Fruit fly (Drosophila melanogaster) whole organism, prepupa: Measurements from ENCODE around the gene Ctns.

Source experiments
- Blimp-1 ChIP-seq: fragments of 200-800 bp; sonication (Bioruptor generic); optimal IDR thresholded peaks from 3 replicates; lab custom pipeline; 2017; ENCODE audit warnings: missing biosample characterization, missing genetic modification characterization, mild to moderate bottlenecking, moderate library complexity, missing genetic modification reagents
- CG10669 ChIP-seq: fragments of 200-800 bp; sonication (Bioruptor generic); optimal IDR thresholded peaks from 3 replicates; lab custom pipeline; 2018; ENCODE audit warnings: missing biosample characterization, mild to moderate bottlenecking, missing genetic modification characterization, moderate library complexity
- CG11762 ChIP-seq: fragments of 200-800 bp; sonication (Bioruptor generic); optimal IDR thresholded peaks from 3 replicates; lab custom pipeline; 2016; ENCODE audit warnings: missing biosample characterization, missing genetic modification characterization; ENCODE audit not compliant: insufficient read depth
- CG15336 ChIP-seq: fragments of 200-800 bp; sonication (Bioruptor generic); IDR thresholded peaks from 2 replicates; pipeline ENCODE4 v1.3.6; 2022; ENCODE audit warnings: missing biosample characterization, missing genetic modification characterization
- CG1621 ChIP-seq: fragments of 200-800 bp; sonication (Bioruptor generic); optimal IDR thresholded peaks from 3 replicates; lab custom pipeline; 2018; ENCODE audit warnings: missing biosample characterization, mild to moderate bottlenecking, missing genetic modification characterization
- CG16779 ChIP-seq: fragments of 200-800 bp; sonication (Bioruptor generic); optimal IDR thresholded peaks from 3 replicates; lab custom pipeline; 2017; ENCODE audit warnings: missing biosample characterization, mild to moderate bottlenecking, missing genetic modification characterization
- CG32006 ChIP-seq: fragments of 200-800 bp; sonication (Bioruptor generic); optimal IDR thresholded peaks from 3 replicates; lab custom pipeline; 2017; ENCODE audit warnings: missing biosample characterization, mild to moderate bottlenecking, missing genetic modification characterization
- CG34406 ChIP-seq: fragments of 200-800 bp; sonication (Bioruptor generic); optimal IDR thresholded peaks from 3 replicates; lab custom pipeline; 2016; ENCODE audit warnings: missing biosample characterization, missing genetic modification characterization
- CG3919 ChIP-seq: fragments of 200-800 bp; sonication (Bioruptor generic); optimal IDR thresholded peaks from 3 replicates; lab custom pipeline; 2016; ENCODE audit warnings: missing biosample characterization, missing genetic modification characterization
- CG4318 ChIP-seq: fragments of 200-800 bp; sonication (Bioruptor generic); optimal IDR thresholded peaks from 3 replicates; lab custom pipeline; 2017; ENCODE audit warnings: missing biosample characterization, mild to moderate bottlenecking, missing genetic modification characterization
- CG6163 ChIP-seq: fragments of 200-800 bp; sonication (Bioruptor generic); IDR thresholded peaks from 3 replicates; pipeline ENCODE4 v1.3.6; 2022; ENCODE audit warnings: missing biosample characterization, missing genetic modification characterization
- CG6276 ChIP-seq: fragments of 200-800 bp; sonication (Bioruptor generic); optimal IDR thresholded peaks from 2 replicates; lab custom pipeline; 2017; ENCODE audit warnings: missing biosample characterization, mild to moderate bottlenecking, missing genetic modification characterization
- CG6792 ChIP-seq: fragments of 200-800 bp; sonication (Bioruptor generic); optimal IDR thresholded peaks from 3 replicates; lab custom pipeline; 2016; ENCODE audit warnings: missing biosample characterization, missing genetic modification characterization
- CG8119 ChIP-seq: fragments of 200-800 bp; sonication (Bioruptor generic); IDR thresholded peaks from 3 replicates; pipeline ENCODE4 v1.3.6; 2022; ENCODE audit warnings: missing biosample characterization, missing genetic modification characterization
- CG8319 ChIP-seq: fragments of 200-800 bp; sonication (Bioruptor generic); optimal IDR thresholded peaks from 3 replicates; lab custom pipeline; 2016; ENCODE audit warnings: missing biosample characterization, missing genetic modification characterization
- CG8632 ChIP-seq: fragments of 200-800 bp; sonication (Bioruptor generic); optimal IDR thresholded peaks from 3 replicates; lab custom pipeline; 2016; ENCODE audit warnings: missing biosample characterization, missing genetic modification characterization
- Eip93F ChIP-seq: fragments of 200-800 bp; sonication (Bioruptor generic); optimal IDR thresholded peaks from 2 replicates; lab custom pipeline; 2016; ENCODE audit warnings: missing biosample characterization, mild to moderate bottlenecking, missing genetic modification characterization
- Ets21C ChIP-seq: fragments of 200-800 bp; sonication (Bioruptor generic); optimal IDR thresholded peaks from 3 replicates; lab custom pipeline; 2016; ENCODE audit warnings: missing biosample characterization, missing genetic modification characterization
- Ets96B ChIP-seq: fragments of 200-800 bp; optimal IDR thresholded peaks from 2 replicates; lab custom pipeline; 2019; ENCODE audit warnings: missing biosample characterization, mild to moderate bottlenecking, missing genetic modification characterization, moderate library complexity
- Gug ChIP-seq: fragments of 200-800 bp; sonication (Bioruptor generic); IDR thresholded peaks from 2 replicates; pipeline ENCODE4 v1.3.6; 2022; ENCODE audit warnings: missing biosample characterization, missing genetic modification characterization
- Hr39 ChIP-seq: fragments of 200-800 bp; sonication (Bioruptor generic); optimal IDR thresholded peaks from 2 replicates; lab custom pipeline; 2016; ENCODE audit warnings: missing biosample characterization, missing genetic modification characterization
- Lpt ChIP-seq: fragments of 200-800 bp; sonication (Bioruptor generic); optimal IDR thresholded peaks from 3 replicates; lab custom pipeline; 2016; ENCODE audit warnings: missing biosample characterization, missing genetic modification characterization
- Met ChIP-seq: fragments of 200-800 bp; sonication (Bioruptor generic); optimal IDR thresholded peaks from 3 replicates; lab custom pipeline; 2016; ENCODE audit warnings: missing biosample characterization, missing genetic modification characterization
- OdsH ChIP-seq: fragments of 200-800 bp; sonication (Bioruptor generic); optimal IDR thresholded peaks from 3 replicates; lab custom pipeline; 2016; ENCODE audit warnings: missing biosample characterization, missing genetic modification characterization
- Smox ChIP-seq: fragments of 200-800 bp; sonication (Bioruptor generic); optimal IDR thresholded peaks from 3 replicates; lab custom pipeline; 2016; ENCODE audit warnings: missing biosample characterization, missing genetic modification characterization
- Sox102F ChIP-seq: fragments of 200-800 bp; sonication (Bioruptor generic); optimal IDR thresholded peaks from 2 replicates; lab custom pipeline; 2016; ENCODE audit warnings: missing biosample characterization, mild to moderate bottlenecking, missing genetic modification characterization
- Sox14 ChIP-seq: fragments of 200-800 bp; sonication (Bioruptor generic); optimal IDR thresholded peaks from 3 replicates; lab custom pipeline; 2016; ENCODE audit warnings: missing biosample characterization, missing genetic modification characterization
- Sox15 ChIP-seq: fragments of 200-800 bp; sonication (Bioruptor generic); optimal IDR thresholded peaks from 3 replicates; lab custom pipeline; 2016; ENCODE audit warnings: missing biosample characterization, missing genetic modification characterization
- acj6 ChIP-seq: fragments of 200-800 bp; sonication (Bioruptor generic); optimal IDR thresholded peaks from 3 replicates; lab custom pipeline; 2016; ENCODE audit warnings: missing biosample characterization, missing genetic modification characterization
- dac ChIP-seq: fragments of 200-800 bp; sonication (Bioruptor generic); optimal IDR thresholded peaks from 2 replicates; lab custom pipeline; 2017; ENCODE audit warnings: missing biosample characterization, mild to moderate bottlenecking, missing genetic modification characterization
- dsx ChIP-seq: fragments of 200-800 bp; optimal IDR thresholded peaks from 3 replicates; lab custom pipeline; 2019; ENCODE audit warnings: missing biosample characterization, mild to moderate bottlenecking, missing genetic modification characterization, moderate library complexity; ENCODE audit not compliant: poor library complexity, severe bottlenecking
- eg ChIP-seq: fragments of 200-800 bp; sonication (Bioruptor generic); IDR thresholded peaks from 3 replicates; pipeline ENCODE4 v1.3.6; 2022; ENCODE audit warnings: missing biosample characterization, missing genetic modification characterization
- esn ChIP-seq: fragments of 200-800 bp; sonication (Bioruptor generic); optimal IDR thresholded peaks from 2 replicates; lab custom pipeline; 2016; ENCODE audit warnings: missing biosample characterization, mild to moderate bottlenecking, missing genetic modification characterization, moderate library complexity
- fd59A ChIP-seq: fragments of 200-800 bp; sonication (Bioruptor generic); optimal IDR thresholded peaks from 2 replicates; lab custom pipeline; 2017; ENCODE audit warnings: missing biosample characterization, mild to moderate bottlenecking, missing genetic modification characterization, missing genetic modification reagents
- fd85E ChIP-seq: fragments of 200-800 bp; sonication (Bioruptor generic); optimal IDR thresholded peaks from 3 replicates; lab custom pipeline; 2016; ENCODE audit warnings: missing biosample characterization, missing genetic modification characterization
- fkh ChIP-seq: fragments of 200-800 bp; sonication (Bioruptor generic); optimal IDR thresholded peaks from 3 replicates; lab custom pipeline; 2017; ENCODE audit warnings: missing biosample characterization, mild to moderate bottlenecking, missing genetic modification characterization, moderate library complexity
- lz ChIP-seq: fragments of 200-800 bp; sonication (Bioruptor generic); optimal IDR thresholded peaks from 3 replicates; lab custom pipeline; 2016; ENCODE audit warnings: missing biosample characterization, missing genetic modification characterization
- net ChIP-seq: fragments of 200-800 bp; sonication (Bioruptor generic); optimal IDR thresholded peaks from 3 replicates; lab custom pipeline; 2016; ENCODE audit warnings: missing biosample characterization, missing genetic modification characterization
- salr ChIP-seq, 2 experiments: fragments of 200-800 bp; sonication (Bioruptor generic); optimal IDR thresholded peaks; 3 replicates each; lab custom pipeline; 2016 to 2018; ENCODE audit warnings: missing biosample characterization in 2 of 2, missing genetic modification characterization in 2 of 2, mild to moderate bottlenecking in 1 of 2
- spab ChIP-seq: fragments of 200-800 bp; sonication (Bioruptor generic); optimal IDR thresholded peaks from 2 replicates; lab custom pipeline; 2017; ENCODE audit warnings: missing biosample characterization, mild to moderate bottlenecking, missing genetic modification characterization, missing genetic modification reagents
- ss ChIP-seq, 2 experiments: fragments of 200-800 bp; sonication (Bioruptor generic); optimal IDR thresholded peaks; 2 replicates in 1 of 2; 3 replicates in 1 of 2; lab custom pipeline; 2017 to 2018; ENCODE audit warnings: mild to moderate bottlenecking in 2 of 2, missing biosample characterization in 2 of 2, missing genetic modification characterization in 2 of 2, moderate library complexity in 1 of 2
- topi ChIP-seq: fragments of 200-800 bp; sonication (Bioruptor generic); optimal IDR thresholded peaks from 3 replicates; lab custom pipeline; 2016; ENCODE audit warnings: missing biosample characterization, missing genetic modification characterization
- vri ChIP-seq: fragments of 200-800 bp; sonication (Bioruptor generic); optimal IDR thresholded peaks from 3 replicates; lab custom pipeline; 2016; ENCODE audit warnings: missing biosample characterization, mild to moderate bottlenecking, missing genetic modification characterization

Gene Ctns

DNA sequence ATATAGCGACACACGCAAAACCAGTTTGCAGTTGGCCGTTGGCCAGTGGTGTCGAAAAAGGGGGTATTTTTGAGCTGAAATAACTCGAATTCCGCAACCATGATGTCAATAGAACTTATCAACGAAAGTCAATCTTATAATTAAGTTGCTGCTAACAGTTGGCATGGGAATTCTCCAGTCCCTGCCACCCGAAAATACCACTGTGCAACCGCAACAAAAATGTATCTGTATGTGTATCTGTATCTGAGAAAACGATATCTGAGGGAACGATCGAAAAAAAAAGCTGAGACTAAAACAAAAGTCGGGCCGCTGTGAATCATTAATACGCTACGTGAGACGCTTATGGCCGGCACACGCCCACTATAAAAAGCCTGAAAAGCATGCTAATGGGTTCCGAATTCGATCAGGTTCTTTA lies 12.2 kb downstream of the Ctns start (continued):
- TF ChIP-seq acj6 (GFP tag; lab: Kevin White, UChicago) (peak; percentile 90), Sox14 (GFP tag; lab: Kevin White, UChicago) (peak; percentile 91), CG8319 (peak; percentile 87), fd59A (peak; percentile 82), CG8632 (GFP tag; lab: Kevin White, UChicago) (peak; percentile 89), spab (GFP tag; lab: Kevin White, UChicago) (peak; percentile 79), Hr39 (GFP tag; lab: Kevin White, UChicago) (peak; percentile 95), eg (GFP tag; lab: Robert Waterston, UW) (peak; percentile 84), Sox15 (GFP tag; lab: Kevin White, UChicago) (peak; percentile 85), dsx (peak; percentile 82), fkh (GFP tag; lab: Kevin White, UChicago) (no peak), dac (GFP tag; lab: Kevin White, UChicago) (peak; percentile 47), CG3919 (GFP tag; lab: Kevin White, UChicago) (peak; percentile 93), salr (GFP tag; optimal IDR thresholded peaks at IDR 0.05; lab: Kevin White, UChicago) (peak; percentile 74 to 82), Met (peak; percentile 92), lz (GFP tag; lab: Kevin White, UChicago) (peak; percentile 94), Eip93F (GFP tag; lab: Kevin White, UChicago) (no peak), Lpt (peak; percentile 63), CG15336 (GFP tag; lab: Robert Waterston, UW) (peak; percentile 79)

DNA sequence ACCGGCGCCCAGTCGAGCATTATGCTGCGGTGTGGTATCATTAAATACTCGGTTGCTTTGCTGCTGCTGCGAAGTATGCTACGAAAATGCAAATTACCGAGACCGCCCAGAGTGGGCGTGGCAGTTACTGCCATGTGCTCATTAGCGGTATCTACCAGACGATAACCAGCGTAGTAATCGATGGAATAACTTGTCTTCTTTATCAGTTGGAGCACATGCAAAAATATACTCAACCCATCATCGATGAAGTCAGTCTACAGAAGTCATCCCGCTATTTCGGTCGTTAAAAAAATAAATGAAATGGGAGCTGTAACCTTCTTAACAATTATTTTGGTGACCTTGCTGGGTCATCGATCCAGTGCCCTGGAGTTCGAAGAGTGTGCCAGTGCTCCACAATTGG lies 15.1 kb downstream of the Ctns start, which contains the start of gene CG13837:
TSS of gene CG13837 (plus strand) at position 301 of the 400 bp plus-strand sequence.
- TF ChIP-seq Sox102F (GFP tag; lab: Kevin White, UChicago) (no peak), OdsH (GFP tag; lab: Kevin White, UChicago) (no peak), fd59A (no peak), CG6163 (no peak), CG1621 (tag; lab: Kevin White, UChicago) (no peak), CG4318 (GFP tag; lab: Kevin White, UChicago) (no peak), Ets96B (tag; lab: Kevin White, UChicago) (no peak), CG3919 (GFP tag; lab: Kevin White, UChicago) (no peak), Ets21C (GFP tag; lab: Kevin White, UChicago) (no peak), CG34406 (GFP tag; lab: Kevin White, UChicago) (no peak), Gug (GFP tag; lab: Robert Waterston, UW) (no peak), net (GFP tag; lab: Kevin White, UChicago) (no peak), CG6792 (GFP tag; lab: Kevin White, UChicago) (no peak), dsx (no peak), CG10669 (no peak), topi (no peak)
- TF ChIP-seq, all 60 proteins: peak for 0

DNA sequence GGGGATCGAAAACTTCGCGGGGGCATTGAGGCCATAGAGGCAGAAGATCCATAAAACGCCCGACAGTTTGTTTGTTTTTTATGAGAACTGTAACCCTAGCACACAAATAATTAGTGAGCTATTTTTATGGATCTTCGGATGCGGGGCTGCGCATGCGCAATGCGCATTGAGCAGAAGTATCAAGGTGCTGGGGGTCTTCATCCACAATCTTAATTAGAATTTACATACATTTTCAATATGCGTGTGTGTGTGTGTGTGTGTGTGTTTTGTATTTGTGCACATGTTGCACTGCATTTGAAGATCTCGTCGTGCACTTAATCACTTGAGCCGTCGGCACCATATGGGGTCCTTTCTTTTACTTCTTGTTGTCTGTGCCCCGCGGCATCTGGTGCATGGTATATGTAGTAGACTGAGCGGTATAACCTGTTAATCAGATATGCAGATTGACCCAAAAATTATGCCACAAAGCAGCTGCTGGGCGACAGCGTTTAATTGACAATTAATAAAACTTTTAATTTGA lies 16.0 kb downstream of the Ctns start:
- TF ChIP-seq Gug (GFP tag; lab: Robert Waterston, UW) (no peak), net (GFP tag; lab: Kevin White, UChicago) (no peak), Lpt (no peak), topi (no peak), CG32006 (GFP tag; lab: Kevin White, UChicago) (no peak), dsx (no peak), vri (GFP tag; lab: Kevin White, UChicago) (no peak), CG6276 (GFP tag; lab: Kevin White, UChicago) (no peak), Eip93F (GFP tag; lab: Kevin White, UChicago) (no peak)

DNA sequence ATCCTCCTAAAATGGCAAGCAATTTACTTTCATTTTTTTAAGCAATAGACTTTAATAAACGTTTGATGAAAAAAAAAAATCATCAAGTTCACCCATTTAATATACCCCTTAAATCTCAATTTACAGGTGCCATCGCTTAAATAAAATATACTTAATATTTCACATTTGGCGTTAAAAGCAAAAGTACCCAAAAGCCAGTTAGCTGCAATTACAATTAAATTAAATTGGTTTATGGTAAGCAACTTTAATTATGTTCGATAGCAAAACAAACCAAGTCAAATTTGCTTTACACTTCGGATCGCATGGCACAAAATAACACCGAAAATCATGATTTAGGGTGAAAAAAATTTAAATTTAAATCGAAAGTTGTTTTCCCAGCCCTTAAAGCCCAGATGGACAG lies 16.8 kb downstream of the Ctns start, which contains the start of gene CG13838:
TSS of gene CG13838 (plus strand) at position 301 of the 400 bp plus-strand sequence.
- no peak for TF ChIP-seq ss (GFP tag; optimal IDR thresholded peaks at IDR 0.05; lab: Kevin White, UChicago)
- TF ChIP-seq dsx, result no peak
- no peak for TF ChIP-seq CG8119
- TF ChIP-seq CG11762 (GFP tag; lab: Kevin White, UChicago), result no peak
- TF ChIP-seq esn (GFP tag; lab: Kevin White, UChicago), result no peak
- no peak for TF ChIP-seq Hr39 (GFP tag; lab: Kevin White, UChicago)
- TF ChIP-seq CG4318 (GFP tag; lab: Kevin White, UChicago), result no peak
- no peak for TF ChIP-seq CG8632 (GFP tag; lab: Kevin White, UChicago)
- no peak for TF ChIP-seq OdsH (GFP tag; lab: Kevin White, UChicago)
- no peak for TF ChIP-seq Blimp-1 (GFP tag; lab: Kevin White, UChicago)
- TF ChIP-seq Smox (GFP tag; lab: Kevin White, UChicago), result no peak
- no peak for TF ChIP-seq Ets96B (tag; lab: Kevin White, UChicago)
- no peak for TF ChIP-seq eg (GFP tag; lab: Robert Waterston, UW)
- no peak for TF ChIP-seq CG16779
- no peak for TF ChIP-seq fd85E
